Worm (Caenorhabditis elegans): Measurements from ENCODE around the gene T04C9.1.

- TF ChIP-seq nhr-237 (tag; optimal IDR thresholded peaks at IDR 0.05): no peak
- no peak for TF ChIP-seq mls-2 (tag; optimal IDR thresholded peaks at IDR 0.05)
- no peak for TF ChIP-seq lin-13 (tag; optimal IDR thresholded peaks at IDR 0.05)
- no peak for TF ChIP-seq snpc-4 (tag; optimal IDR thresholded peaks at IDR 0.05)
Observed at ce11 chrIII:5967640-5968039, 25.4 kb upstream of the T04C9.1 start.

All from whole organism, mixed stage, embryonic.